Worm (Caenorhabditis elegans) whole organism, L4 larva: Measurements from ENCODE around the gene prmn-1.

ENCODE experiments used
- D1046.2 ChIP-seq: fragments of 200-800 bp; sonication (Bioruptor generic); IDR thresholded peaks from 2 replicates; pipeline ENCODE4 v1.3.6; 2022; ENCODE audit warnings: missing genetic modification characterization, missing compliant biosample characterization
- T20F7.1 ChIP-seq: fragments of 200-800 bp; sonication (Bioruptor generic); optimal IDR thresholded peaks from 2 replicates; lab custom pipeline; 2018; ENCODE audit warnings: mild to moderate bottlenecking, missing genetic modification characterization, missing compliant biosample characterization
- Y105C5A.15 ChIP-seq: fragments of 200-800 bp; sonication (Bioruptor generic); IDR thresholded peaks from 2 replicates; pipeline ENCODE4 v1.3.6; 2022; ENCODE audit warnings: missing genetic modification characterization, missing compliant biosample characterization
- Y48G9A.11 ChIP-seq: fragments of 200-800 bp; sonication (Bioruptor generic); IDR thresholded peaks from 2 replicates; pipeline ENCODE4 v1.3.6; 2022; ENCODE audit warnings: missing genetic modification reagents, missing genetic modification characterization, missing compliant biosample characterization
- Y5F2A.4 ChIP-seq: fragments of 200-800 bp; sonication (Bioruptor generic); optimal IDR thresholded peaks from 2 replicates; lab custom pipeline; 2018; ENCODE audit warnings: mild to moderate bottlenecking, missing genetic modification characterization, missing compliant biosample characterization
- Y75B8A.6 ChIP-seq: fragments of 200-800 bp; sonication (Bioruptor generic); IDR thresholded peaks from 2 replicates; pipeline ENCODE4 v1.3.6; 2022; ENCODE audit warnings: missing genetic modification reagents, missing genetic modification characterization, missing compliant biosample characterization
- ZK546.5 ChIP-seq, 2 experiments: sonication (generic microtip); optimal IDR thresholded peaks; 2 replicates each; lab custom pipeline; 2017; ENCODE audit warnings: missing biosample characterization in 2 of 2, missing genetic modification characterization in 2 of 2
- aha-1 ChIP-seq: fragments of 150-350 bp; peaks from one replicate; lab custom pipeline; 2014; ENCODE audit warnings: missing biosample characterization, missing genetic modification characterization
- arid-1 ChIP-seq: fragments of 200-800 bp; sonication (Bioruptor generic); conservative IDR thresholded peaks from 2 replicates; pipeline ENCODE4 v1.3.6; 2022; ENCODE audit warnings: missing genetic modification reagents, missing genetic modification characterization, missing compliant biosample characterization
- attf-4 ChIP-seq: sonication (generic microtip); optimal IDR thresholded peaks from 3 replicates; lab custom pipeline; 2017; ENCODE audit warnings: missing biosample characterization, missing genetic modification characterization
- ceh-44 ChIP-seq: fragments of 200-800 bp; sonication (Bioruptor generic); IDR thresholded peaks from 2 replicates; pipeline ENCODE4 v1.3.6; 2022; ENCODE audit warnings: missing genetic modification reagents, missing genetic modification characterization, missing compliant biosample characterization
- ces-1 ChIP-seq: fragments of 150-350 bp; sonication (generic microtip); optimal IDR thresholded peaks from 4 replicates; lab custom pipeline; 2014; ENCODE audit warnings: missing biosample characterization, missing genetic modification reagents, missing genetic modification characterization
- daf-16 ChIP-seq, 3 experiments: sonication (generic microtip); optimal IDR thresholded peaks; 2 replicates each; lab custom pipeline; 2016 to 2017; ENCODE audit warnings: missing genetic modification characterization in 3 of 3, missing genetic modification reagents in 3 of 3, mild to moderate bottlenecking in 2 of 3, missing compliant biosample characterization in 2 of 3, missing biosample characterization in 1 of 3, moderate library complexity in 1 of 3
- daf-8 ChIP-seq: fragments of 200-800 bp; sonication (Bioruptor generic); IDR thresholded peaks from 2 replicates; pipeline ENCODE4 v1.3.6; 2022; ENCODE audit warnings: missing genetic modification characterization, missing compliant biosample characterization
- dmd-6 ChIP-seq: fragments of 200-800 bp; sonication (Bioruptor generic); IDR thresholded peaks from 2 replicates; pipeline ENCODE4 v1.3.6; 2022; ENCODE audit warnings: missing genetic modification reagents, missing genetic modification characterization, missing compliant biosample characterization
- dpl-1 ChIP-seq: fragments of 150-350 bp; optimal IDR thresholded peaks from 2 replicates; lab custom pipeline; 2014; ENCODE audit warnings: missing biosample characterization, missing genetic modification reagents, missing genetic modification characterization
- dve-1 ChIP-seq: sonication (generic microtip); optimal IDR thresholded peaks from 2 replicates; lab custom pipeline; 2017; ENCODE audit warnings: antibody characterized with exemption, mild to moderate bottlenecking, missing genetic modification characterization, missing compliant biosample characterization; ENCODE audit not compliant: insufficient read depth
- fos-1 ChIP-seq: fragments of 150-350 bp; optimal IDR thresholded peaks from 2 replicates; lab custom pipeline; 2014; ENCODE audit warnings: missing biosample characterization, missing genetic modification characterization
- hif-1 ChIP-seq, 2 experiments: sonication (generic microtip); optimal IDR thresholded peaks; 2 replicates each; lab custom pipeline; 2016 to 2017; ENCODE audit warnings: missing compliant biosample characterization in 2 of 2, missing genetic modification characterization in 2 of 2, missing genetic modification reagents in 2 of 2, missing genotype in 2 of 2, mild to moderate bottlenecking in 1 of 2
- hlh-11 ChIP-seq: fragments of 200-800 bp; sonication (Bioruptor generic); optimal IDR thresholded peaks from 2 replicates; lab custom pipeline; 2018; ENCODE audit warnings: mild to moderate bottlenecking, missing genetic modification characterization, missing compliant biosample characterization
- hlh-30 ChIP-seq: sonication (generic microtip); optimal IDR thresholded peaks from 2 replicates; lab custom pipeline; 2017; ENCODE audit warnings: antibody characterized with exemption, mild to moderate bottlenecking, missing genetic modification characterization, missing compliant biosample characterization; ENCODE audit not compliant: insufficient read depth
- hmg-1.1 ChIP-seq: fragments of 200-800 bp; sonication (Bioruptor generic); IDR thresholded peaks from 2 replicates; pipeline ENCODE4 v1.3.6; 2022; ENCODE audit warnings: missing genetic modification reagents, missing genetic modification characterization, missing compliant biosample characterization
- jun-1 ChIP-seq: fragments of 150-350 bp; optimal IDR thresholded peaks from 2 replicates; lab custom pipeline; 2014; ENCODE audit warnings: missing biosample characterization, missing genetic modification reagents, missing genetic modification characterization
- lin-1 ChIP-seq: fragments of 200-800 bp; sonication (Bioruptor generic); IDR thresholded peaks from 2 replicates; pipeline ENCODE4 v1.3.6; 2022; ENCODE audit warnings: missing genetic modification reagents, missing genetic modification characterization, missing compliant biosample characterization
- lin-13 ChIP-seq: fragments of 150-350 bp; optimal IDR thresholded peaks from 2 replicates; lab custom pipeline; 2014; ENCODE audit warnings: missing biosample characterization, missing genetic modification reagents, missing genetic modification characterization
- lin-29 ChIP-seq: fragments of 200-800 bp; sonication (Bioruptor generic); IDR thresholded peaks from 2 replicates; pipeline ENCODE4 v1.3.6; 2022; ENCODE audit warnings: missing genetic modification reagents, missing genetic modification characterization, missing compliant biosample characterization
- lsy-2 ChIP-seq, 2 experiments: fragments of 150-350 bp in 1 of 2; sonication (generic microtip) in 1 of 2; optimal IDR thresholded peaks; 2 replicates each; lab custom pipeline; 2014 to 2017; ENCODE audit warnings: missing biosample characterization in 2 of 2, missing genetic modification characterization in 2 of 2
- mdl-1 ChIP-seq, 2 experiments: fragments of 150-350 bp in 1 of 2; sonication (generic microtip) in 1 of 2; optimal IDR thresholded peaks; 2 replicates each; lab custom pipeline; 2014 to 2017; ENCODE audit warnings: missing biosample characterization in 2 of 2, missing genetic modification characterization in 2 of 2
- mdt-29 ChIP-seq: fragments of 200-800 bp; sonication (Bioruptor generic); IDR thresholded peaks from 2 replicates; pipeline ENCODE4 v1.3.6; 2022; ENCODE audit warnings: missing genetic modification reagents, missing genetic modification characterization, missing compliant biosample characterization
- mep-1 ChIP-seq: fragments of 150-350 bp; sonication (generic microtip); optimal IDR thresholded peaks from 3 replicates; lab custom pipeline; 2014; ENCODE audit warnings: missing biosample characterization, missing genetic modification characterization
- mes-2 ChIP-seq: sonication (generic microtip); optimal IDR thresholded peaks from 2 replicates; lab custom pipeline; 2016; ENCODE audit warnings: missing genotype, mild to moderate bottlenecking, missing genetic modification characterization, missing compliant biosample characterization; ENCODE audit not compliant: poor library complexity, severe bottlenecking
- mxl-2 ChIP-seq: fragments of 200-800 bp; sonication (Bioruptor generic); conservative IDR thresholded peaks from 2 replicates; pipeline ENCODE4 v1.3.6; 2022; ENCODE audit warnings: missing genetic modification reagents, missing genetic modification characterization, missing compliant biosample characterization
- mxl-3 ChIP-seq: fragments of 200-800 bp; sonication (Bioruptor generic); optimal IDR thresholded peaks from 2 replicates; lab custom pipeline; 2018; ENCODE audit warnings: mild to moderate bottlenecking, missing genetic modification characterization, missing compliant biosample characterization
- nhr-11 ChIP-seq: fragments of 150-350 bp; optimal IDR thresholded peaks from 2 replicates; lab custom pipeline; 2014; ENCODE audit warnings: missing biosample characterization, missing genetic modification characterization
- nhr-237 ChIP-seq: sonication (generic microtip); optimal IDR thresholded peaks from 2 replicates; lab custom pipeline; 2017; ENCODE audit warnings: missing biosample characterization, missing genetic modification characterization
- nhr-25 ChIP-seq: sonication (generic microtip); optimal IDR thresholded peaks from 2 replicates; lab custom pipeline; 2017; ENCODE audit warnings: missing genetic modification characterization, mild to moderate bottlenecking, missing compliant biosample characterization, antibody characterized with exemption, moderate library complexity, borderline replicate concordance; ENCODE audit not compliant: insufficient read depth
- nhr-28 ChIP-seq: fragments of 150-350 bp; optimal IDR thresholded peaks from 2 replicates; lab custom pipeline; 2014; ENCODE audit warnings: missing biosample characterization, missing genetic modification characterization
- nhr-41 ChIP-seq: fragments of 200-800 bp; sonication (Bioruptor generic); IDR thresholded peaks from 2 replicates; pipeline ENCODE4 v1.3.6; 2022; ENCODE audit warnings: missing genetic modification reagents, missing genetic modification characterization, missing compliant biosample characterization
- nhr-48 ChIP-seq: sonication (generic microtip); optimal IDR thresholded peaks from 2 replicates; lab custom pipeline; 2016; ENCODE audit warnings: mild to moderate bottlenecking, missing genetic modification characterization, missing compliant biosample characterization
- nhr-76 ChIP-seq: fragments of 150-350 bp; optimal IDR thresholded peaks from 2 replicates; lab custom pipeline; 2014; ENCODE audit warnings: missing biosample characterization, missing genetic modification characterization
- nhr-77 ChIP-seq: fragments of 150-350 bp; optimal IDR thresholded peaks from 2 replicates; lab custom pipeline; 2014; ENCODE audit warnings: missing biosample characterization, missing genetic modification characterization
- php-3 ChIP-seq: fragments of 200-800 bp; sonication (Bioruptor generic); IDR thresholded peaks from 2 replicates; pipeline ENCODE4 v1.3.6; 2022; ENCODE audit warnings: missing genetic modification reagents, missing genetic modification characterization, missing compliant biosample characterization
- saeg-2 ChIP-seq: fragments of 200-800 bp; sonication (Bioruptor generic); IDR thresholded peaks from 2 replicates; pipeline ENCODE4 v1.3.6; 2022; ENCODE audit warnings: missing genetic modification reagents, missing genetic modification characterization, missing compliant biosample characterization
- spr-3 ChIP-seq: fragments of 200-800 bp; sonication (Bioruptor generic); optimal IDR thresholded peaks from 2 replicates; lab custom pipeline; 2018; ENCODE audit warnings: mild to moderate bottlenecking, missing genetic modification characterization, missing compliant biosample characterization
- zag-1 ChIP-seq: fragments of 150-350 bp; optimal IDR thresholded peaks from 2 replicates; lab custom pipeline; 2014; ENCODE audit warnings: missing biosample characterization, missing genetic modification characterization
- zfp-3 ChIP-seq: fragments of 200-800 bp; sonication (Bioruptor generic); conservative IDR thresholded peaks from 2 replicates; pipeline ENCODE4 v1.3.6; 2022; ENCODE audit warnings: missing genetic modification reagents, missing genetic modification characterization, missing compliant biosample characterization
- ztf-11 ChIP-seq: fragments of 150-350 bp; optimal IDR thresholded peaks from 2 replicates; lab custom pipeline; 2014; ENCODE audit warnings: missing biosample characterization, missing genetic modification characterization
- ztf-7 ChIP-seq: fragments of 150-350 bp; optimal IDR thresholded peaks from 2 replicates; lab custom pipeline; 2014; ENCODE audit warnings: missing biosample characterization, missing genetic modification characterization

Gene prmn-1

DNA sequence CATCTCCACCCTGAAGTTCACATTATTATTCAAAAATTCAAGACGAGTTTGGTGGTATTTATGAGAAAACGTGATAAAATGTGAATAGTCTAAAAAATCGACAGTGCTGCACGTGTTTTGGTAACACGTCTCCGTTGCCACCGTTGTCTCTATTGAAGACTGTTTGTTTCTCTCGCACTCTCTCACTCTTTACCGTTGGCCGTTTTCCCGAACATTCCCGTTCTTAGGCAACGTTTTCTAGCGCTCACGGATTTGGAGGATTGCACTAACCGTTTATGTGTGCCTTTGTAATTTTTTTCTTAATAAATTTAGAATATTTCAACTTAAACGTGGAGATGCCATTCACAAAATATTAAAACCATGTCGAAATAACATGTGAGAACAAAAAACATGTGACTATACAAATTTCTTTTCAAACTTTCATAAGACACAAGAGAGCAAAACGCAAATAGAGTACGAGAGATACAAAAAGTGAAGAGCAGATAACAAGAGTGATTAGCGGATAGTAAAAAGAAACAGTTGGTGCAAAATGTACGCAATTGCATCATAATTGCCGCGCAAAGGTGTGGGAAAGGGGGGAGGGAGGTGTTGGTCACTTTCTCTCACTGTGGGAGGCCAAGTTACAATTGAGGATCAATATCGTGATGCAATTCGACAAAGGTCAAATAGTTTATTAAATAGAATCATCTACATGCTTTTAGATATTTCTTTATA lies 30.1 kb downstream of the prmn-1 start, which contains the start of gene pek-1:
Gene pek-1 (minus strand): TSS at position 51 of the 714 bp plus-strand sequence.
- TF ChIP-seq Y5F2A.4 (GFP tag; lab: Kevin White, UChicago), result no peak
- TF ChIP-seq dmd-6 (GFP tag; lab: Robert Waterston, UW), result peak; percentile 50
- no peak for TF ChIP-seq nhr-237 (tag; lab: Kevin White, UChicago)
- no peak for TF ChIP-seq ztf-11 (tag; lab: Kevin White, UChicago)
- no peak for TF ChIP-seq spr-3 (GFP tag; lab: Kevin White, UChicago)
- TF ChIP-seq Y48G9A.11 (GFP tag; lab: Robert Waterston, UW), result no peak
- peak; percentile 47 for TF ChIP-seq nhr-48 (tag; lab: Kevin White, UChicago)
- no peak for TF ChIP-seq lin-29 (GFP tag; lab: Robert Waterston, UW)
- TF ChIP-seq nhr-11 (tag; lab: Kevin White, UChicago), result peak; percentile 27
- TF ChIP-seq ces-1 (GFP tag; lab: Kevin White, UChicago), result no peak
- peak; percentile 52 for TF ChIP-seq mep-1 (tag; lab: Kevin White, UChicago)
- TF ChIP-seq saeg-2 (GFP tag; lab: Robert Waterston, UW), result no peak
- TF ChIP-seq Y105C5A.15 (GFP tag; lab: Robert Waterston, UW), result no peak
- TF ChIP-seq attf-4, result no peak
- 0 out of 2 replicates have a peak, but pooled peaks have one; percentile 11 for TF ChIP-seq hmg-1.1 (GFP tag; lab: Robert Waterston, UW)
- peak; percentile 80 for TF ChIP-seq hlh-30 (tag; lab: Kevin White, UChicago)
- peak in 1 of 2 experiments; percentile 86 for TF ChIP-seq hif-1 (tag; optimal IDR thresholded peaks at IDR 0.05; lab: Kevin White, UChicago)
- peak; percentile 35 for TF ChIP-seq nhr-28 (tag; lab: Kevin White, UChicago)
- no peak for TF ChIP-seq jun-1 (tag; lab: Kevin White, UChicago)
- no peak for TF ChIP-seq Y75B8A.6
- TF ChIP-seq zag-1 (tag; lab: Kevin White, UChicago), result no peak
- TF ChIP-seq zfp-3 (GFP tag; lab: Robert Waterston, UW), result no peak
- no peak for TF ChIP-seq nhr-76 (tag; lab: Kevin White, UChicago)
- no peak for TF ChIP-seq daf-8 (GFP tag; lab: Robert Waterston, UW)
- no peak for TF ChIP-seq ceh-44 (GFP tag; lab: Robert Waterston, UW)
- no peak for TF ChIP-seq lin-13 (GFP tag; lab: Kevin White, UChicago)
- peak in 1 of 2 experiments; percentile 31 for TF ChIP-seq daf-16 (GFP tag; optimal IDR thresholded peaks at IDR 0.05; lab: Kevin White, UChicago)
- peak; percentile 55 for TF ChIP-seq daf-16 (tag; optimal IDR thresholded peaks at IDR 0.05; lab: Kevin White, UChicago)
- TF ChIP-seq aha-1 (tag; lab: Kevin White, UChicago), result peak; percentile 84
- TF ChIP-seq nhr-25, result peak; percentile 39
- TF ChIP-seq nhr-41, result no peak
- peak in 1 of 2 experiments; percentile 46 for TF ChIP-seq lsy-2 (tag; optimal IDR thresholded peaks at IDR 0.05; lab: Kevin White, UChicago)
- peak; percentile 60 for TF ChIP-seq hlh-11 (tag; lab: Kevin White, UChicago)
- TF ChIP-seq php-3, result no peak
- no peak for TF ChIP-seq fos-1
- TF ChIP-seq arid-1 (GFP tag; lab: Robert Waterston, UW), result 0 out of 2 replicates have a peak, but pooled peaks have one; percentile 16
- TF ChIP-seq mdt-29, result peak; percentile 77
- TF ChIP-seq ztf-7 (tag; lab: Kevin White, UChicago), result peak; percentile 9
- peak; percentile 3 for TF ChIP-seq nhr-77
- no peak for TF ChIP-seq ZK546.5 (tag; optimal IDR thresholded peaks at IDR 0.05; lab: Kevin White, UChicago)
- TF ChIP-seq T20F7.1, result peak; percentile 4
- TF ChIP-seq dve-1 (tag; lab: Kevin White, UChicago), result peak; percentile 60
- peak; percentile 40; the same call in 1 of the 2 replicates for TF ChIP-seq lin-1
- no peak for TF ChIP-seq D1046.2
- peak; percentile 7 for TF ChIP-seq dpl-1 (GFP tag; lab: Kevin White, UChicago)
- peak; percentile 33 for TF ChIP-seq mes-2 (tag; lab: Kevin White, UChicago)
- peak; percentile 60 to 94 for TF ChIP-seq mdl-1 (tag; optimal IDR thresholded peaks at IDR 0.05; lab: Kevin White, UChicago)
- no peak for TF ChIP-seq mxl-2
- TF ChIP-seq mxl-3 (GFP tag; lab: Kevin White, UChicago), result peak; percentile 89
